Fruit fly (Drosophila melanogaster): ENCODE results near the gene REG.

DNA sequence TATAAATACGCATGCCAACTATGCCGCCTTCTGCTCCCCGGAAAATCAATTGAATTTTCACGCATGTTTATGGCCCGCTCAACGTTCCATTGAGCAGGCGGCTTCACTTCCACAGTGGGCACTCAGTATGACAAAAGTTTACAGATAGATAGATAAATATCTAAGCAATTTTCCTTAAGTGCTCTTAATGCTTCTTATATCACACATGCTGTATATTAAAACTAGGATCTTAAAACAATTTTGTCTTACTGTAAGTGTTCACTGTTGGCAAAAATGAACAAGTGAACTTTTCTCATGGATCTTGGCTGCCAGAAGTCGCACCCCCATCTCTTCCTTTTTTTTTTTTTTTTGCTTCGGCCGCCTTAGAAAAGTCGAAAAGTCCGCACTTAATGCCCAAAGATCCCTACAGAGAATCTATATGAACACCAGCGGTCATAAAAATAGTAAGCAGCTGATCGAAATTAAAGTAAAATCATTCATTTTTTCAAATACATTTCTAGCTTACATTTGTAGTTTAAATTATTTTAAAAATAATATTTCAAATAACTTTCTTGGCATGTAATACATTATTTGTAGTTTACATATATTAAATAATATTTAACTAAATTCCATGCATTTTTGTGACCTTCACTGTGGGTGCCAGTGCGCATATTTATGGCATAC, 41.1 kb downstream of the REG start:
- TF ChIP-seq EcR (GFP tag; optimal IDR thresholded peaks at IDR 0.05) (no peak), psq (optimal IDR thresholded peaks at IDR 0.05) (no peak), usp (GFP tag; optimal IDR thresholded peaks at IDR 0.05) (no peak)

Measured in whole organism.